Worm (Caenorhabditis elegans): ENCODE results near the gene unc-76.

- no peak for TF ChIP-seq ztf-4 (tag; optimal IDR thresholded peaks at IDR 0.05)
- TF ChIP-seq F13H6.1 (tag; optimal IDR thresholded peaks at IDR 0.05): no peak
- no peak for TF ChIP-seq mdl-1 (tag; optimal IDR thresholded peaks at IDR 0.05)
These were observed 40.1 kb downstream of the unc-76 start, which contains the start of gene T01G5.7 for ce11 chrV:15111660-15112059.

All from whole organism, L2 larva.